Fruit fly (Drosophila melanogaster) whole organism, embryonic: Measurements from ENCODE around the gene SelG.

Experiments used
- B-H1 ChIP-seq: fragments of 200-800 bp; sonication (Bioruptor generic); IDR thresholded peaks from 3 replicates; pipeline ENCODE4 v1.3.6; 2022; ENCODE audit warnings: missing biosample characterization, missing genetic modification characterization
- BEAF-32 ChIP-seq: fragments of 200-800 bp; sonication (Bioruptor generic); optimal IDR thresholded peaks from 3 replicates; lab custom pipeline; 2017; ENCODE audit warnings: missing biosample characterization, missing genetic modification characterization, mild to moderate bottlenecking, moderate library complexity, missing genetic modification reagents
- CG10267 ChIP-seq: fragments of 200-800 bp; sonication (Bioruptor generic); optimal IDR thresholded peaks from 2 replicates; lab custom pipeline; 2018; ENCODE audit warnings: missing biosample characterization, mild to moderate bottlenecking, missing genetic modification characterization, moderate library complexity
- CG10654 ChIP-seq: fragments of 200-800 bp; sonication (Bioruptor generic); optimal IDR thresholded peaks from 2 replicates; lab custom pipeline; 2016; ENCODE audit warnings: missing biosample characterization, missing genetic modification characterization
- CG11093 ChIP-seq: fragments of 200-800 bp; sonication (Bioruptor generic); IDR thresholded peaks from 3 replicates; pipeline ENCODE4 v1.3.6; 2022; ENCODE audit warnings: missing biosample characterization, missing genetic modification characterization
- CG11560 ChIP-seq: fragments of 200-800 bp; sonication (Bioruptor generic); IDR thresholded peaks from 3 replicates; pipeline ENCODE4 v1.3.6; 2022; ENCODE audit warnings: missing biosample characterization, missing genetic modification characterization
- CG12219 ChIP-seq: fragments of 200-800 bp; sonication (Bioruptor generic); optimal IDR thresholded peaks from 3 replicates; lab custom pipeline; 2018; ENCODE audit warnings: missing biosample characterization, mild to moderate bottlenecking, missing genetic modification characterization
- CG13296 ChIP-seq: fragments of 200-800 bp; sonication (Bioruptor generic); optimal IDR thresholded peaks from 3 replicates; lab custom pipeline; 2018; ENCODE audit warnings: missing biosample characterization, mild to moderate bottlenecking, missing genetic modification characterization
- CG17385 ChIP-seq: fragments of 200-800 bp; sonication (Bioruptor generic); optimal IDR thresholded peaks from 3 replicates; lab custom pipeline; 2018; ENCODE audit warnings: missing biosample characterization, mild to moderate bottlenecking, missing genetic modification characterization
- CG17829 ChIP-seq: fragments of 200-800 bp; optimal IDR thresholded peaks from 2 replicates; lab custom pipeline; 2019; ENCODE audit warnings: missing biosample characterization, mild to moderate bottlenecking, missing genetic modification characterization, moderate library complexity
- CG18619 ChIP-seq: fragments of 200-800 bp; sonication (Bioruptor generic); optimal IDR thresholded peaks from 3 replicates; lab custom pipeline; 2017; ENCODE audit warnings: missing biosample characterization, mild to moderate bottlenecking, missing genetic modification characterization
- CG2678 ChIP-seq: fragments of 200-800 bp; sonication (Bioruptor generic); optimal IDR thresholded peaks from 3 replicates; lab custom pipeline; 2019; ENCODE audit warnings: missing biosample characterization, mild to moderate bottlenecking, missing genetic modification characterization, moderate library complexity
- CG30020 ChIP-seq: fragments of 200-800 bp; optimal IDR thresholded peaks from 2 replicates; lab custom pipeline; 2019; ENCODE audit warnings: missing biosample characterization, mild to moderate bottlenecking, missing genetic modification characterization, moderate library complexity
- CG43689 ChIP-seq: fragments of 200-800 bp; sonication (Bioruptor generic); IDR thresholded peaks from 2 replicates; pipeline ENCODE4 v1.3.6; 2022; ENCODE audit warnings: missing biosample characterization, missing genetic modification characterization
- CG4424 ChIP-seq: fragments of 200-800 bp; sonication (Bioruptor generic); optimal IDR thresholded peaks from 3 replicates; lab custom pipeline; 2016; ENCODE audit warnings: missing biosample characterization, missing genetic modification characterization
- CG6654 ChIP-seq: fragments of 200-800 bp; sonication (Bioruptor generic); optimal IDR thresholded peaks from 2 replicates; lab custom pipeline; 2017; ENCODE audit warnings: missing biosample characterization, mild to moderate bottlenecking, missing genetic modification characterization
- CG6854 ChIP-seq: fragments of 200-800 bp; sonication (Bioruptor generic); optimal IDR thresholded peaks from 3 replicates; lab custom pipeline; 2017; ENCODE audit warnings: missing biosample characterization, mild to moderate bottlenecking, missing genetic modification characterization
- CG7786 ChIP-seq: fragments of 200-800 bp; sonication (Bioruptor generic); optimal IDR thresholded peaks from 2 replicates; lab custom pipeline; 2016; ENCODE audit warnings: missing biosample characterization, missing genetic modification characterization
- CG8924 ChIP-seq: fragments of 200-800 bp; optimal IDR thresholded peaks from 3 replicates; lab custom pipeline; 2019; ENCODE audit warnings: missing biosample characterization, mild to moderate bottlenecking, missing genetic modification characterization, moderate library complexity
- CG8944 ChIP-seq: fragments of 200-800 bp; sonication (Bioruptor generic); optimal IDR thresholded peaks from 3 replicates; lab custom pipeline; 2016; ENCODE audit warnings: missing biosample characterization, missing genetic modification characterization
- CG9727 ChIP-seq: fragments of 200-800 bp; sonication (Bioruptor generic); optimal IDR thresholded peaks from 3 replicates; lab custom pipeline; 2017; ENCODE audit warnings: missing biosample characterization, mild to moderate bottlenecking, missing genetic modification characterization
- CkIIα-i1 ChIP-seq: fragments of 200-800 bp; sonication (Bioruptor generic); IDR thresholded peaks from 2 replicates; pipeline ENCODE4 v1.3.6; 2022; ENCODE audit warnings: missing biosample characterization, missing genetic modification characterization
- Dref ChIP-seq: fragments of 200-800 bp; sonication (Bioruptor generic); IDR thresholded peaks from 2 replicates; pipeline ENCODE4 v1.3.6; 2022; ENCODE audit warnings: missing biosample characterization, missing genetic modification characterization
- Ets65A ChIP-seq: fragments of 200-800 bp; sonication (Bioruptor generic); peaks from one replicate; lab custom pipeline; 2016; ENCODE audit warnings: missing biosample characterization, missing genetic modification characterization
- Gsc ChIP-seq: fragments of 200-800 bp; sonication (Bioruptor generic); IDR thresholded peaks from 2 replicates; pipeline ENCODE4 v1.3.6; 2022; ENCODE audit warnings: missing biosample characterization, missing genetic modification characterization
- Lpt ChIP-seq: fragments of >200 bp; optimal IDR thresholded peaks from 2 replicates; lab custom pipeline; 2018; ENCODE audit warnings: missing biosample characterization, missing genetic modification characterization
- NC2β ChIP-seq: fragments of 200-800 bp; sonication (Bioruptor generic); optimal IDR thresholded peaks from 2 replicates; lab custom pipeline; 2016; ENCODE audit warnings: missing biosample characterization, missing genetic modification characterization
- NK7.1 ChIP-seq: fragments of 200-800 bp; sonication (Bioruptor generic); optimal IDR thresholded peaks from 3 replicates; lab custom pipeline; 2016; ENCODE audit warnings: missing biosample characterization, missing genetic modification characterization
- Oaz ChIP-seq: fragments of 200-800 bp; sonication (Bioruptor generic); IDR thresholded peaks from 2 replicates; pipeline ENCODE4 v1.3.6; 2022; ENCODE audit warnings: missing biosample characterization, missing genetic modification characterization
- Pdp1 ChIP-seq, 2 experiments: fragments of 200-800 bp; sonication (Bioruptor generic); optimal IDR thresholded peaks; 3 replicates each; lab custom pipeline; 2016; ENCODE audit warnings: missing biosample characterization in 2 of 2, missing genetic modification characterization in 2 of 2, mild to moderate bottlenecking in 1 of 2, moderate library complexity in 1 of 2
- Sox100B ChIP-seq: fragments of 200-800 bp; sonication (Bioruptor generic); optimal IDR thresholded peaks from 3 replicates; lab custom pipeline; 2018; ENCODE audit warnings: missing biosample characterization, mild to moderate bottlenecking, missing genetic modification characterization
- YL-1 ChIP-seq: fragments of 200-800 bp; sonication (Bioruptor generic); optimal IDR thresholded peaks from 3 replicates; lab custom pipeline; 2017; ENCODE audit warnings: missing biosample characterization, mild to moderate bottlenecking, missing genetic modification characterization
- ash1 ChIP-seq: fragments of 200-800 bp; sonication (Bioruptor generic); optimal IDR thresholded peaks from 2 replicates; lab custom pipeline; 2018; ENCODE audit warnings: missing biosample characterization, mild to moderate bottlenecking, missing genetic modification characterization
- cad ChIP-seq: fragments of >200 bp; optimal IDR thresholded peaks from 2 replicates; lab custom pipeline; 2017; ENCODE audit warnings: missing biosample characterization, missing genetic modification characterization
- cato ChIP-seq: fragments of 200-800 bp; sonication (Bioruptor generic); optimal IDR thresholded peaks from 2 replicates; lab custom pipeline; 2016; ENCODE audit warnings: missing biosample characterization, missing genetic modification characterization, borderline replicate concordance
- cwo ChIP-seq: fragments of 200-800 bp; sonication (Bioruptor generic); optimal IDR thresholded peaks from 3 replicates; lab custom pipeline; 2017; ENCODE audit warnings: missing biosample characterization, missing genetic modification characterization, mild to moderate bottlenecking, moderate library complexity, missing genetic modification reagents
- dan ChIP-seq: fragments of 200-800 bp; sonication (Bioruptor generic); IDR thresholded peaks from 2 replicates; pipeline ENCODE4 v1.3.6; 2022; ENCODE audit warnings: missing biosample characterization, missing genetic modification characterization
- danr ChIP-seq: fragments of 200-800 bp; sonication (Bioruptor generic); IDR thresholded peaks from 2 replicates; pipeline ENCODE4 v1.3.6; 2022; ENCODE audit warnings: missing biosample characterization, missing genetic modification characterization
- disco-r ChIP-seq: fragments of 200-800 bp; sonication (Bioruptor generic); optimal IDR thresholded peaks from 2 replicates; lab custom pipeline; 2016; ENCODE audit warnings: missing biosample characterization, missing genetic modification characterization
- exex ChIP-seq: fragments of 200-800 bp; sonication (Bioruptor generic); optimal IDR thresholded peaks from 4 replicates; lab custom pipeline; 2018; ENCODE audit warnings: missing biosample characterization, mild to moderate bottlenecking, missing genetic modification characterization, moderate library complexity
- mld ChIP-seq: fragments of 200-800 bp; sonication (Bioruptor generic); IDR thresholded peaks from 3 replicates; pipeline ENCODE4 v1.3.6; 2022; ENCODE audit warnings: missing biosample characterization, missing genetic modification characterization; ENCODE audit not compliant: partially characterized antibody
- nmo ChIP-seq: fragments of 200-800 bp; sonication (Bioruptor generic); optimal IDR thresholded peaks from 2 replicates; lab custom pipeline; 2018; ENCODE audit warnings: missing biosample characterization, mild to moderate bottlenecking, missing genetic modification characterization, moderate library complexity
- onecut ChIP-seq: fragments of 200-800 bp; sonication (Bioruptor generic); IDR thresholded peaks from 2 replicates; pipeline ENCODE4 v1.3.6; 2022; ENCODE audit warnings: missing biosample characterization, missing genetic modification characterization
- pho ChIP-seq: fragments of 200-800 bp; sonication (Bioruptor generic); optimal IDR thresholded peaks from 2 replicates; lab custom pipeline; 2016; ENCODE audit warnings: missing biosample characterization, missing genetic modification characterization
- row ChIP-seq: fragments of 200-800 bp; sonication (Bioruptor generic); IDR thresholded peaks from 3 replicates; pipeline ENCODE4 v1.3.6; 2022; ENCODE audit warnings: missing biosample characterization, missing genetic modification characterization
- sc ChIP-seq, 3 experiments: fragments of >200 bp in 2 of 3; fragments of 200-800 bp in 1 of 3; sonication (Bioruptor generic) in 1 of 3; optimal IDR thresholded peaks; 2 replicates in 2 of 3; 3 replicates in 1 of 3; lab custom pipeline; 2017; ENCODE audit warnings: mild to moderate bottlenecking in 1 of 3, missing biosample characterization in 1 of 3, missing genetic modification characterization in 1 of 3, missing genetic modification reagents in 1 of 3
- sima ChIP-seq: fragments of 200-800 bp; sonication (Bioruptor generic); optimal IDR thresholded peaks from 2 replicates; lab custom pipeline; 2016; ENCODE audit warnings: missing biosample characterization, missing genetic modification characterization
- trem ChIP-seq: fragments of 200-800 bp; optimal IDR thresholded peaks from 3 replicates; lab custom pipeline; 2019; ENCODE audit warnings: missing biosample characterization, mild to moderate bottlenecking, missing genetic modification characterization, moderate library complexity
- tup ChIP-seq: fragments of 200-800 bp; sonication (Bioruptor generic); optimal IDR thresholded peaks from 2 replicates; lab custom pipeline; 2016; ENCODE audit warnings: missing biosample characterization, mild to moderate bottlenecking, missing genetic modification characterization, moderate library complexity
- tx ChIP-seq: fragments of 200-800 bp; sonication (Bioruptor generic); optimal IDR thresholded peaks from 2 replicates; lab custom pipeline; 2016; ENCODE audit warnings: missing biosample characterization, missing genetic modification characterization
- unc-4 ChIP-seq: fragments of 200-800 bp; sonication (Bioruptor generic); IDR thresholded peaks from 2 replicates; pipeline ENCODE4 v1.3.6; 2022; ENCODE audit warnings: missing biosample characterization, missing genetic modification characterization; ENCODE audit not compliant: partially characterized antibody

The SelG gene

DNA sequence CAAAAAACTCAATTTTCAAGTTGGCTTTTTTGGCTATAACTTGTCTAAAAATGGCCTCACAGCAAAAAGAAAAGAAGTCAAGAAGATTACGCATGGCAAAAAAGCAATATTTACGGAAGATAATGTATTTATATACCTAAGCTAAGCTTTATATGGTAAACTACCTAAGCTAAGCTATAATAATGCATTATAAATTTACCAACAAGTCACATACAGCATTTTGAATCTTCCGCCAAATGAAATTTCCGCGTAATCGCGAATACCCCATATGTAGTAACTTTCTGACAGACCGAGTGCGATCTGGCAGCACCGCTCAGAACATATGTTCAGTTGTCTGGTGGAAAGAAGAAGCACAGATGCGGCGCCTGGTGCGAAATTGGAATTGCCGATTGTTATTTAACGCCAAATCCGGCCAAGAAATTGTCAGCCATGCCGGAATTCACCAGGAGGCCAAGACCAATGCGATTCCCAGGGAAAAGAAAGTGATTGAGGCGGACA is 4.6 kb downstream of the SelG start, which contains the start of gene sicily (continued):
- TF ChIP-seq CG4424 (GFP tag; lab: Kevin White, UChicago) (no peak), CkIIα-i1 (GFP tag; lab: Robert Waterston, UW) (no peak), CG13296 (GFP tag; lab: Kevin White, UChicago) (no peak), CG9727 (GFP tag; lab: Kevin White, UChicago) (no peak), CG10267 (tag; lab: Kevin White, UChicago) (peak; percentile 33), CG8924 (tag; lab: Kevin White, UChicago) (no peak), CG18619 (no peak), Lpt (GFP tag; lab: Kevin White, UChicago) (no peak), CG12219 (GFP tag; lab: Kevin White, UChicago) (no peak), CG10654 (GFP tag; lab: Kevin White, UChicago) (no peak), tup (GFP tag; lab: Kevin White, UChicago) (no peak), cad (GFP tag; lab: Kevin White, UChicago) (no peak), CG7786 (no peak), Gsc (GFP tag; lab: Robert Waterston, UW) (no peak), NC2β (GFP tag; lab: Kevin White, UChicago) (no peak), Ets65A (GFP tag; lab: Kevin White, UChicago) (no peak), sc (optimal IDR thresholded peaks at IDR 0.05; lab: Kevin White, UChicago) (no peak), sc (GFP tag; optimal IDR thresholded peaks at IDR 0.05; lab: Kevin White, UChicago) (no peak), NK7.1 (GFP tag; lab: Kevin White, UChicago) (no peak), CG11093 (GFP tag; lab: Robert Waterston, UW) (no peak), CG17829 (tag; lab: Kevin White, UChicago) (no peak), Sox100B (GFP tag; lab: Kevin White, UChicago) (no peak), nmo (no peak), unc-4 (peak; percentile 38; the same call in 1 of the 2 replicates), exex (tag; lab: Kevin White, UChicago) (no peak), CG43689 (GFP tag; lab: Robert Waterston, UW) (no peak), sima (GFP tag; lab: Kevin White, UChicago) (no peak), CG11560 (no peak), cato (GFP tag; lab: Kevin White, UChicago) (no peak), tx (GFP tag; lab: Kevin White, UChicago) (no peak), CG17385 (peak; percentile 96), CG30020 (tag; lab: Kevin White, UChicago) (peak; percentile 26), onecut (no peak), mld (no peak), row (GFP tag; lab: Robert Waterston, UW) (peak; percentile 63; the same call in 2 of the 3 replicates), cwo (GFP tag; lab: Kevin White, UChicago) (no peak), Dref (peak; percentile 45), pho (GFP tag; lab: Kevin White, UChicago) (no peak), CG6854 (GFP tag; lab: Kevin White, UChicago) (no peak), CG6654 (GFP tag; lab: Kevin White, UChicago) (no peak), YL-1 (GFP tag; lab: Kevin White, UChicago) (peak; percentile 12), CG8944 (no peak), disco-r (GFP tag; lab: Kevin White, UChicago) (no peak), ash1 (GFP tag; lab: Kevin White, UChicago) (no peak), trem (tag; lab: Kevin White, UChicago) (peak; percentile 34), B-H1 (no peak), danr (no peak), Oaz (GFP tag; lab: Robert Waterston, UW) (no peak), Pdp1 (GFP tag; optimal IDR thresholded peaks at IDR 0.05; lab: Kevin White, UChicago) (peak in 1 of 2 experiments; percentile 66), BEAF-32 (GFP tag; lab: Kevin White, UChicago) (peak; percentile 41), CG2678 (tag; lab: Kevin White, UChicago) (no peak), dan (GFP tag; lab: Robert Waterston, UW) (no peak)
